Worm (Caenorhabditis elegans): ENCODE results near the gene pro-2.

ce11 chrII:10325615-10326232 lies 19.2 kb downstream of the pro-2 start, which contains the start of gene appg-1:
- TF ChIP-seq tbx-37 (GFP tag; conservative IDR thresholded peaks at IDR 0.05), result no peak
- no peak for TF ChIP-seq ama-1 (optimal IDR thresholded peaks at IDR 0.05)
- TF ChIP-seq flt-1 (GFP tag; IDR thresholded peaks at IDR 0.05), result no peak
- TF ChIP-seq ets-7 (tag; optimal IDR thresholded peaks at IDR 0.05), result no peak
- no peak for TF ChIP-seq F13C5.2 (tag; optimal IDR thresholded peaks at IDR 0.05)
- no peak for TF ChIP-seq aly-1 (tag; optimal IDR thresholded peaks at IDR 0.05)
- TF ChIP-seq sea-1 (GFP tag; conservative IDR thresholded peaks at IDR 0.05), result no peak
- TF ChIP-seq B0310.2 (tag; optimal IDR thresholded peaks at IDR 0.05), result no peak
- no peak for TF ChIP-seq ceh-13 (GFP tag; optimal IDR thresholded peaks at IDR 0.05)
- TF ChIP-seq hmg-4 (GFP tag; optimal IDR thresholded peaks at IDR 0.05), result no peak
- no peak for TF ChIP-seq tra-4 (tag; optimal IDR thresholded peaks at IDR 0.05)
- TF ChIP-seq scrt-1 (GFP tag; IDR thresholded peaks at IDR 0.05), result no peak
- no peak for TF ChIP-seq ceh-36 (tag; optimal IDR thresholded peaks at IDR 0.05)
